Fruit fly (Drosophila melanogaster): ENCODE data around the gene Prosbeta7.

Prosbeta7 gene

DNA sequence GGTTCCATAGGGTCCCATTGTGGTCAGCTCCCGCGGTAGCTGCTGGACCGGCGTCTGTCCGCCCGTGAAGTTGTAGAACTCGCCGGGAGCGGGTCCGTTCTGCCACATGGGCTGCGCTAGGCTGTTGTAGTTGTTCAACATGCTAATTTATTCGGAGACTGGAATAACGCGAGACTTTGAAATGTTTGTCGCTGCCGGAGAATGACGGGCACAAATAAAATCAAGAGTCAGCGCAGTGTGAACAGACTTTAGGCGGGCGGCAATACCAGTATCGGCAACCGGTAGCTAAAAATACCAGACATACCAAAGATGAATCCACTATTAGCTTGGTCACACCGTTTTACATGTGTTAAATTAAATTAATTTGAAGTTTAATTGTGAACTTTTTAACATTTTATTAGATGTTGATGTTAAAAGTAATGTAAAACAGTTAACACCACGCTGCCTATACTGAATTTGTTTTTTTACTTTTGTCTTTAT lies at the start of gene Prosbeta7 (continued):
- TF ChIP-seq schlank (tag; optimal IDR thresholded peaks at IDR 0.05) = no peak
- TF ChIP-seq kay (GFP tag; optimal IDR thresholded peaks at IDR 0.05) = no peak
- TF ChIP-seq Abd-B (GFP tag; optimal IDR thresholded peaks at IDR 0.05) = no peak
- peak; percentile 62 for TF ChIP-seq trem (tag; optimal IDR thresholded peaks at IDR 0.05)
- TF ChIP-seq CG18764 (GFP tag; optimal IDR thresholded peaks at IDR 0.05) = no peak
- TF ChIP-seq tup (GFP tag; optimal IDR thresholded peaks at IDR 0.05) = no peak
- no peak for TF ChIP-seq CG9609 (GFP tag; optimal IDR thresholded peaks at IDR 0.05)
- no peak for TF ChIP-seq insv (GFP tag; optimal IDR thresholded peaks at IDR 0.05)
- TF ChIP-seq CG3995 (GFP tag; optimal IDR thresholded peaks at IDR 0.05) = no peak
- TF ChIP-seq CG16815 (GFP tag; optimal IDR thresholded peaks at IDR 0.05) = no peak
- no peak for TF ChIP-seq fu2 (GFP tag; optimal IDR thresholded peaks at IDR 0.05)
- TF ChIP-seq CG7271 (tag; optimal IDR thresholded peaks at IDR 0.05) = no peak
- no peak for TF ChIP-seq sima (GFP tag; optimal IDR thresholded peaks at IDR 0.05)
- peak; percentile 52 for TF ChIP-seq BEAF-32 (GFP tag; optimal IDR thresholded peaks at IDR 0.05)
- no peak for TF ChIP-seq ken (GFP tag; IDR thresholded peaks at IDR 0.05)
- no peak for TF ChIP-seq lab (GFP tag; optimal IDR thresholded peaks at IDR 0.05)
- TF ChIP-seq nerfin-1 (tag; optimal IDR thresholded peaks at IDR 0.05) = peak; percentile 14
- TF ChIP-seq org-1 (GFP tag; optimal IDR thresholded peaks at IDR 0.05) = no peak
- TF ChIP-seq br (optimal IDR thresholded peaks at IDR 0.05) = no peak
- TF ChIP-seq stwl (tag; optimal IDR thresholded peaks at IDR 0.05) = peak; percentile 100
- TF ChIP-seq hth (optimal IDR thresholded peaks at IDR 0.05) = no peak
- no peak for TF ChIP-seq Oli (tag; optimal IDR thresholded peaks at IDR 0.05)
- TF ChIP-seq phol (tag; optimal IDR thresholded peaks at IDR 0.05) = peak; percentile 10
- TF ChIP-seq Hmr (GFP tag; optimal IDR thresholded peaks at IDR 0.05) = no peak
- TF ChIP-seq en (GFP tag; optimal IDR thresholded peaks at IDR 0.05) = no peak
- TF ChIP-seq sens (GFP tag) = no peak
- TF ChIP-seq emc (GFP tag; optimal IDR thresholded peaks at IDR 0.05) = no peak
- TF ChIP-seq disco-r (GFP tag; optimal IDR thresholded peaks at IDR 0.05) = no peak
- no peak for TF ChIP-seq lmd (GFP tag; IDR thresholded peaks at IDR 0.05)
- no peak for TF ChIP-seq CG31441 (GFP tag; IDR thresholded peaks at IDR 0.05)
- no peak for TF ChIP-seq CG31224 (GFP tag; IDR thresholded peaks at IDR 0.05)
- TF ChIP-seq yki (optimal IDR thresholded peaks at IDR 0.05) = no peak
- no peak for TF ChIP-seq pfk (GFP tag; optimal IDR thresholded peaks at IDR 0.05)
- TF ChIP-seq ATbp (GFP tag; optimal IDR thresholded peaks at IDR 0.05) = no peak
- no peak for TF ChIP-seq CG32532 (GFP tag; IDR thresholded peaks at IDR 0.05)
- no peak for TF ChIP-seq slbo (GFP tag; IDR thresholded peaks at IDR 0.05)
- peak; percentile 79; the same call in 2 of the 3 replicates for TF ChIP-seq Opbp (GFP tag; IDR thresholded peaks at IDR 0.05; ENCODE audit: partially characterized antibody)
- TF ChIP-seq CG14441 (GFP tag; IDR thresholded peaks at IDR 0.05) = no peak
- no peak for TF ChIP-seq CG6854 (GFP tag; optimal IDR thresholded peaks at IDR 0.05)
- no peak for TF ChIP-seq CG9932 (GFP tag; IDR thresholded peaks at IDR 0.05)
- no peak for TF ChIP-seq wek (GFP tag; optimal IDR thresholded peaks at IDR 0.05)
- no peak for TF ChIP-seq Taf1 (GFP tag; IDR thresholded peaks at IDR 0.05)
- TF ChIP-seq CG4404 (GFP tag; IDR thresholded peaks at IDR 0.05) = no peak
- TF ChIP-seq gsb (GFP tag; IDR thresholded peaks at IDR 0.05) = no peak
- TF ChIP-seq vfl (GFP tag; optimal IDR thresholded peaks at IDR 0.05) = no peak
- no peak for TF ChIP-seq Atf6 (GFP tag; IDR thresholded peaks at IDR 0.05)
- TF ChIP-seq usp (GFP tag; optimal IDR thresholded peaks at IDR 0.05) = no peak
- no peak for TF ChIP-seq CG4854 (GFP tag; optimal IDR thresholded peaks at IDR 0.05)
- TF ChIP-seq Sin3A (optimal IDR thresholded peaks at IDR 0.05) = peak; percentile 16
- TF ChIP-seq CG14014 (GFP tag; IDR thresholded peaks at IDR 0.05) = no peak
- TF ChIP-seq D19B (GFP tag; optimal IDR thresholded peaks at IDR 0.05) = no peak
- TF ChIP-seq zen (tag; optimal IDR thresholded peaks at IDR 0.05) = no peak
- TF ChIP-seq CG12659 (GFP tag; optimal IDR thresholded peaks at IDR 0.05) = peak; percentile 59
- no peak for TF ChIP-seq CG17912 (GFP tag; optimal IDR thresholded peaks at IDR 0.05)
